Fruit fly (Drosophila melanogaster): ENCODE results near the gene SWIP.

The SWIP gene

DNA sequence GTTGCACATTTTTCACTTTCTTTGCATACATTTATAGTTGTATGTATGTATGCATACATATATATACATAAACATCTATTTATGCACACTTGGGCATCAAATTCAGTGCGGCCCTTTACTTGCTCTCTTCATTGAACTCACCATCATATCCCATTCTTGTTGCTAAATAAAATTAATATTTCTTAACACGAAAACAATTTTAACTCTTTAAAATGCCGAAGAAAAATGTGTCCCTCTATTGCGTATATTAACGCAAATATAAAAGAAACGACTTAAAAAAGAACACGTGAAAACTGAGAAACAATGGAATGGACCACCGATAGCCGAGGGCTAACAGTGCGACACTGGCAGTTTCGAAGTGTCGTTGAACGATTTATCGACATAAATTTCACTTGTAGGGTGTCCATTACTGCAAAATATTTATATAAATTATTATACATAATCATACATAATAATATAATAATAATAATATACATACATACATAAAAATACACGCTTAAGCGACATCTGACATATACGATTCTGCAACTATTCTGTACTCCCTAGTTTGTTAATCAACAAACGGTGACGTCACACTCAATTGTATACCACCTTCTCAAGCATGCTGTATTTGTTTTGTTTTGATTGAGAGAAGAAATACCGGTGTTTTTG, 45.3 kb downstream of the SWIP start, which contains the start of the genes U2af50 and PIG-Q (continued):
- TF ChIP-seq CG31441 (GFP tag; IDR thresholded peaks at IDR 0.05) (no peak; the same call in 1 of the 2 replicates), MESR4 (GFP tag; optimal IDR thresholded peaks at IDR 0.05) (peak; percentile 49), CG6854 (GFP tag; optimal IDR thresholded peaks at IDR 0.05) (peak; percentile 79), crc (GFP tag; optimal IDR thresholded peaks at IDR 0.05) (no peak), CG11456 (GFP tag; IDR thresholded peaks at IDR 0.05) (no peak), CG8924 (tag; optimal IDR thresholded peaks at IDR 0.05) (peak; percentile 95), unc-4 (GFP tag; IDR thresholded peaks at IDR 0.05; ENCODE audit: partially characterized antibody) (peak; percentile 42; the same call in 1 of the 2 replicates), Rfx (GFP tag; IDR thresholded peaks at IDR 0.05) (peak; percentile 93), schlank (tag; optimal IDR thresholded peaks at IDR 0.05) (peak; percentile 71), row (GFP tag; IDR thresholded peaks at IDR 0.05) (peak; percentile 98), CG9437 (GFP tag; optimal IDR thresholded peaks at IDR 0.05) (peak; percentile 90), CG4617 (GFP tag; optimal IDR thresholded peaks at IDR 0.05; ENCODE audit: borderline replicate concordance) (peak; percentile 62), Scr (GFP tag; IDR thresholded peaks at IDR 0.05; ENCODE audit: partially characterized antibody) (peak; percentile 57), MBD-R2 (GFP tag; IDR thresholded peaks at IDR 0.05) (peak; percentile 88), CG10565 (GFP tag; optimal IDR thresholded peaks at IDR 0.05) (peak; percentile 47), CG12071 (GFP tag; optimal IDR thresholded peaks at IDR 0.05) (no peak), CG7372 (GFP tag; IDR thresholded peaks at IDR 0.05) (peak; percentile 91), NFAT (GFP tag; IDR thresholded peaks at IDR 0.05) (no peak), CG6254 (GFP tag; optimal IDR thresholded peaks at IDR 0.05) (peak; percentile 86), Dad (GFP tag; optimal IDR thresholded peaks at IDR 0.05) (peak; percentile 45), tup (GFP tag; optimal IDR thresholded peaks at IDR 0.05) (peak; percentile 9), nerfin-2 (GFP tag; IDR thresholded peaks at IDR 0.05; ENCODE audit: partially characterized antibody) (no peak), nerfin-1 (tag; optimal IDR thresholded peaks at IDR 0.05) (peak; percentile 90), zfh2 (GFP tag; optimal IDR thresholded peaks at IDR 0.05) (peak; percentile 67), ac (GFP tag; optimal IDR thresholded peaks at IDR 0.05) (peak; percentile 78), H15 (GFP tag; IDR thresholded peaks at IDR 0.05) (peak; percentile 89), CG13123 (GFP tag; optimal IDR thresholded peaks at IDR 0.05) (peak; percentile 85), Ets65A (GFP tag) (peak; percentile 83), Bdp1 (GFP tag; optimal IDR thresholded peaks at IDR 0.05) (no peak), tll (GFP tag; optimal IDR thresholded peaks at IDR 0.05) (peak in 1 of 2 experiments; percentile 48), Lhr (GFP tag; optimal IDR thresholded peaks at IDR 0.05) (peak; percentile 67), yki (optimal IDR thresholded peaks at IDR 0.05) (no peak), CG12942 (GFP tag; optimal IDR thresholded peaks at IDR 0.05) (peak; percentile 92), oc (tag; optimal IDR thresholded peaks at IDR 0.05) (no peak), Eip74EF (GFP tag; optimal IDR thresholded peaks at IDR 0.05) (no peak), CG8290 (GFP tag; optimal IDR thresholded peaks at IDR 0.05) (peak; percentile 79), CG8290 (tag; optimal IDR thresholded peaks at IDR 0.05) (peak in 1 of 2 experiments; percentile 19), CG6765 (GFP tag; optimal IDR thresholded peaks at IDR 0.05) (peak; percentile 83), p53 (GFP tag; optimal IDR thresholded peaks at IDR 0.05) (no peak), CG4328 (GFP tag; optimal IDR thresholded peaks at IDR 0.05) (peak; percentile 82), B-H1 (GFP tag; IDR thresholded peaks at IDR 0.05) (peak; percentile 82; the same call in 2 of the 3 replicates), CG14710 (tag; optimal IDR thresholded peaks at IDR 0.05) (peak; percentile 97), klu (GFP tag; IDR thresholded peaks at IDR 0.05) (no peak), hth (optimal IDR thresholded peaks at IDR 0.05) (no peak), CG17802 (tag; optimal IDR thresholded peaks at IDR 0.05) (peak; percentile 76), Fer2 (tag; optimal IDR thresholded peaks at IDR 0.05) (peak; percentile 78), en (GFP tag; optimal IDR thresholded peaks at IDR 0.05) (no peak), Elba2 (GFP tag; optimal IDR thresholded peaks at IDR 0.05) (peak; percentile 30), D19B (GFP tag; optimal IDR thresholded peaks at IDR 0.05) (peak; percentile 80), CG13894 (tag; optimal IDR thresholded peaks at IDR 0.05) (peak; percentile 90)
